Worm (Caenorhabditis elegans): ENCODE measurements around the gene F13B6.1.

The F13B6.1 gene

ce11 chrIV:7414163-7414562, 42.2 kb upstream of the F13B6.1 start:
- TF ChIP-seq madf-6 (GFP tag; IDR thresholded peaks at IDR 0.05): no peak

- TF ChIP-seq somi-1 (GFP tag; optimal IDR thresholded peaks at IDR 0.05) (no peak), snpc-4 (GFP tag; optimal IDR thresholded peaks at IDR 0.05) (no peak), snpc-4 (tag; optimal IDR thresholded peaks at IDR 0.05) (no peak), F37B4.10 (GFP tag; IDR thresholded peaks at IDR 0.05) (no peak), ceh-40 (GFP tag; IDR thresholded peaks at IDR 0.05) (no peak), nhr-80 (tag; optimal IDR thresholded peaks at IDR 0.05) (no peak), ztf-22 (GFP tag; optimal IDR thresholded peaks at IDR 0.05) (no peak), F57A8.1 (GFP tag; optimal IDR thresholded peaks at IDR 0.05) (no peak), ceh-58 (GFP tag; IDR thresholded peaks at IDR 0.05) (no peak), mel-28 (tag; optimal IDR thresholded peaks at IDR 0.05; ENCODE audit: borderline replicate concordance) (no peak), ekl-4 (GFP tag; IDR thresholded peaks at IDR 0.05) (no peak), lin-26 (GFP tag; IDR thresholded peaks at IDR 0.05) (no peak), ceh-100 (GFP tag; IDR thresholded peaks at IDR 0.05) (no peak), hlh-26 (GFP tag; conservative IDR thresholded peaks at IDR 0.05) (no peak), madf-3 (GFP tag; IDR thresholded peaks at IDR 0.05) (no peak), B0261.1 (tag; optimal IDR thresholded peaks at IDR 0.05) (no peak), nhr-90 (tag; optimal IDR thresholded peaks at IDR 0.05) (no peak), fkh-3 (tag; optimal IDR thresholded peaks at IDR 0.05) (no peak), ceh-91 (GFP tag; IDR thresholded peaks at IDR 0.05) (no peak)
Observed at ce11 chrIV:7418818-7419217, 37.5 kb upstream of the F13B6.1 start, which contains the start of gene B0496.6. B0496.6 (plus strand) TSS chrIV:7419118.

ce11 chrIV:7420913-7421312, 35.4 kb upstream of the F13B6.1 start, which contains the start of gene srtx-1:
srtx-1 (plus strand) TSS chrIV:7421213.
- TF ChIP-seq tbx-9 (tag; optimal IDR thresholded peaks at IDR 0.05; ENCODE audit: borderline replicate concordance) (no peak), egl-44 (GFP tag; IDR thresholded peaks at IDR 0.05) (no peak), him-1 (tag; optimal IDR thresholded peaks at IDR 0.05) (no peak), let-526 (GFP tag; IDR thresholded peaks at IDR 0.05) (no peak), hmg-20 (GFP tag; IDR thresholded peaks at IDR 0.05) (no peak), tbp1 (GFP tag; optimal IDR thresholded peaks at IDR 0.05) (no peak), lin-40 (tag; optimal IDR thresholded peaks at IDR 0.05) (no peak), lsy-27 (tag; optimal IDR thresholded peaks at IDR 0.05; ENCODE audit: borderline replicate concordance, insufficient read depth) (no peak), dox-1 (GFP tag; IDR thresholded peaks at IDR 0.05) (no peak), repo-1 (tag; optimal IDR thresholded peaks at IDR 0.05) (no peak), Y95B8A.8 (GFP tag; IDR thresholded peaks at IDR 0.05) (no peak), rcor-1 (GFP tag; IDR thresholded peaks at IDR 0.05) (no peak), ztf-18 (tag; optimal IDR thresholded peaks at IDR 0.05) (no peak), xnd-1 (tag; optimal IDR thresholded peaks at IDR 0.05) (no peak), cebp-1 (GFP tag; IDR thresholded peaks at IDR 0.05) (no peak), cebp-1 (tag; optimal IDR thresholded peaks at IDR 0.05) (no peak)

- TF ChIP-seq F22D6.2 (tag; optimal IDR thresholded peaks at IDR 0.05) (no peak), T26A5.8 (tag; optimal IDR thresholded peaks at IDR 0.05) (no peak), Y53F4B.3 (GFP tag; IDR thresholded peaks at IDR 0.05) (no peak), hlh-26 (GFP tag; conservative IDR thresholded peaks at IDR 0.05) (no peak), Y95B8A.8 (GFP tag; IDR thresholded peaks at IDR 0.05) (no peak), B0261.1 (tag; optimal IDR thresholded peaks at IDR 0.05) (no peak), sea-2 (GFP tag; IDR thresholded peaks at IDR 0.05) (no peak), B0035.1 (tag; optimal IDR thresholded peaks at IDR 0.05) (no peak), let-526 (GFP tag; IDR thresholded peaks at IDR 0.05) (no peak), somi-1 (GFP tag; optimal IDR thresholded peaks at IDR 0.05) (no peak), gei-17 (GFP tag; optimal IDR thresholded peaks at IDR 0.05) (no peak), C06A6.2 (GFP tag; conservative IDR thresholded peaks at IDR 0.05) (no peak), nfya-1 (tag; optimal IDR thresholded peaks at IDR 0.05; ENCODE audit: borderline replicate concordance, insufficient read depth) (no peak), lin-35 (GFP tag; optimal IDR thresholded peaks at IDR 0.05) (no peak), rpc-1 (optimal IDR thresholded peaks at IDR 0.05) (no peak), rpc-1 (tag; optimal IDR thresholded peaks at IDR 0.05) (no peak)
Observed at ce11 chrIV:7424198-7424597, 32.1 kb upstream of the F13B6.1 start, which contains the start of gene unc-82. unc-82 (plus strand) TSS chrIV:7424498.

Measured in whole organism, young adult.